Worm (Caenorhabditis elegans): Measurements from ENCODE around the gene Y43F4A.1.

Y43F4A.1 gene

DNA sequence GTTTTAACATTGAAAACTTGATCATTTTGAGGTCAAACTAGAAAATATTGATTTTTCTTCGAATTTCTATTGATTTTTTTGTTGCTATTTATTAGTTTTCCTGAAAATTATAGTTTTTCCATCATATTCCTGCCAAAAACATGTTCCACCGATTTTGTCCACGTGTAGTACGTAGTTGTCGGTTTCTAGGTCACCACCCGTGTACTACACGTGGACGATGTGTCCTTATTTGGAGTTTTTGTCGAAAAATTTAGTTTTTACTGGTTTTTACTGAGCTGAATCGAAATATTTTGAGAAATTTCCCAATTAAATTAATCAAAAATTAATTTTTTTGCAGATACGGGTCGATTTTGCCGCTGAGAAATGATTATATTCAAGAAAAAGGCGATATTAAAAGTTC, 35.1 kb upstream of the Y43F4A.1 start (continued):
- TF ChIP-seq dsc-1 (tag; optimal IDR thresholded peaks at IDR 0.05) (peak; percentile 86), sox-4 (tag; optimal IDR thresholded peaks at IDR 0.05) (peak; percentile 94), swsn-7 (tag; optimal IDR thresholded peaks at IDR 0.05) (peak; percentile 84), nhr-90 (tag; optimal IDR thresholded peaks at IDR 0.05; ENCODE audit: poor library complexity) (peak; percentile 93), alr-1 (tag; optimal IDR thresholded peaks at IDR 0.05; ENCODE audit: borderline replicate concordance) (no peak), nhr-77 (tag; optimal IDR thresholded peaks at IDR 0.05) (no peak), lin-39 (tag; optimal IDR thresholded peaks at IDR 0.05) (peak; percentile 66), egl-13 (tag; optimal IDR thresholded peaks at IDR 0.05) (peak; percentile 90), nhr-11 (tag; optimal IDR thresholded peaks at IDR 0.05) (no peak), vab-15 (tag; optimal IDR thresholded peaks at IDR 0.05) (no peak), mdl-1 (tag; optimal IDR thresholded peaks at IDR 0.05) (peak in 1 of 2 experiments; percentile 18), nhr-19 (GFP tag; conservative IDR thresholded peaks at IDR 0.05) (peak; percentile 80), pax-3 (tag; optimal IDR thresholded peaks at IDR 0.05) (peak; percentile 91), zip-4 (GFP tag; optimal IDR thresholded peaks at IDR 0.05) (no peak), ceh-88 (GFP tag; IDR thresholded peaks at IDR 0.05) (peak; percentile 53; the same call in 1 of the 2 replicates), aly-2 (tag; optimal IDR thresholded peaks at IDR 0.05) (peak; percentile 21), fkh-10 (GFP tag; optimal IDR thresholded peaks at IDR 0.05) (no peak), F16B12.6 (tag; optimal IDR thresholded peaks at IDR 0.05) (peak; percentile 52), C34B4.2 (tag; optimal IDR thresholded peaks at IDR 0.05) (peak; percentile 57), mef-2 (tag; optimal IDR thresholded peaks at IDR 0.05) (no peak), fkh-8 (tag; optimal IDR thresholded peaks at IDR 0.05) (peak; percentile 84), grh-1 (GFP tag; IDR thresholded peaks at IDR 0.05) (peak; percentile 53; the same call in 1 of the 2 replicates), hpl-2 (GFP tag; optimal IDR thresholded peaks at IDR 0.05) (no peak), aha-1 (tag; optimal IDR thresholded peaks at IDR 0.05) (no peak), elt-3 (tag; optimal IDR thresholded peaks at IDR 0.05) (no peak), tbx-2 (tag; optimal IDR thresholded peaks at IDR 0.05) (peak; percentile 91), xbp-1 (tag; optimal IDR thresholded peaks at IDR 0.05) (peak; percentile 92), ceh-8 (GFP tag; optimal IDR thresholded peaks at IDR 0.05) (peak; percentile 40), hlh-4 (tag; optimal IDR thresholded peaks at IDR 0.05) (peak; percentile 71), nhr-20 (tag; optimal IDR thresholded peaks at IDR 0.05) (peak; percentile 79), blmp-1 (tag; optimal IDR thresholded peaks at IDR 0.05) (peak; percentile 43), nhr-28 (tag; optimal IDR thresholded peaks at IDR 0.05) (no peak), rnt-1 (tag; optimal IDR thresholded peaks at IDR 0.05) (peak; percentile 99), sup-37 (GFP tag; optimal IDR thresholded peaks at IDR 0.05) (no peak), unc-130 (tag; optimal IDR thresholded peaks at IDR 0.05) (no peak), lin-14 (GFP tag; optimal IDR thresholded peaks at IDR 0.05) (no peak), nhr-12 (tag; optimal IDR thresholded peaks at IDR 0.05) (no peak), C04F5.9 (tag; optimal IDR thresholded peaks at IDR 0.05) (peak; percentile 89), mab-9 (GFP tag; IDR thresholded peaks at IDR 0.05) (peak; percentile 78), Y116A8C.19 (tag; optimal IDR thresholded peaks at IDR 0.05; ENCODE audit: borderline replicate concordance) (peak; percentile 92), nhr-237 (tag; optimal IDR thresholded peaks at IDR 0.05) (no peak), egl-27 (tag; optimal IDR thresholded peaks at IDR 0.05) (no peak), ceh-90 (tag; optimal IDR thresholded peaks at IDR 0.05) (peak; percentile 93), ceh-82 (tag; optimal IDR thresholded peaks at IDR 0.05) (peak; percentile 8 to 57 (median 32)), unc-86 (tag; optimal IDR thresholded peaks at IDR 0.05) (peak; percentile 77), lin-35 (GFP tag; optimal IDR thresholded peaks at IDR 0.05) (peak; percentile 50 to 61), nhr-84 (tag; optimal IDR thresholded peaks at IDR 0.05) (no peak), dpl-1 (GFP tag; optimal IDR thresholded peaks at IDR 0.05) (peak; percentile 22 to 71 (median 65)), tlp-1 (tag; optimal IDR thresholded peaks at IDR 0.05) (no peak), elt-2 (tag; optimal IDR thresholded peaks at IDR 0.05) (peak; percentile 68), ama-1 (optimal IDR thresholded peaks at IDR 0.05) (no peak), hlh-17 (GFP tag; optimal IDR thresholded peaks at IDR 0.05; ENCODE audit: borderline replicate concordance) (no peak), snpc-4 (tag; optimal IDR thresholded peaks at IDR 0.05) (no peak)
